Fruit fly (Drosophila melanogaster): Measurements from ENCODE around the gene Dhc16F.

dm6 chrX:18106686-18107085 lies 42.4 kb downstream of the Dhc16F start:
- no peak for TF ChIP-seq CG8478 (optimal IDR thresholded peaks at IDR 0.05)
- TF ChIP-seq psq (optimal IDR thresholded peaks at IDR 0.05): no peak
- no peak for TF ChIP-seq EcR (GFP tag; optimal IDR thresholded peaks at IDR 0.05)
